Fruit fly (Drosophila melanogaster) whole organism, embryonic: Measurements from ENCODE around the gene lectin-21Ca.

Experiments used
- ATbp ChIP-seq: fragments of 200-800 bp; sonication (Bioruptor generic); optimal IDR thresholded peaks from 2 replicates; lab custom pipeline; 2017; ENCODE audit warnings: missing biosample characterization, mild to moderate bottlenecking, missing genetic modification characterization, missing genetic modification reagents
- CG12659 ChIP-seq: fragments of 200-800 bp; sonication (Bioruptor generic); optimal IDR thresholded peaks from 3 replicates; lab custom pipeline; 2017; ENCODE audit warnings: mild to moderate bottlenecking, missing biosample characterization, missing genetic modification reagents, missing genetic modification characterization
- CG13123 ChIP-seq: fragments of 200-800 bp; sonication (Bioruptor generic); optimal IDR thresholded peaks from 2 replicates; lab custom pipeline; 2016; ENCODE audit warnings: missing biosample characterization, missing genetic modification characterization
- CG17328 ChIP-seq: fragments of 200-800 bp; sonication (Bioruptor generic); IDR thresholded peaks from 2 replicates; pipeline ENCODE4 v1.3.6; 2022; ENCODE audit warnings: missing biosample characterization, missing genetic modification characterization
- CG18262 ChIP-seq: fragments of 200-800 bp; optimal IDR thresholded peaks from 3 replicates; lab custom pipeline; 2019; ENCODE audit warnings: missing biosample characterization, mild to moderate bottlenecking, missing genetic modification characterization, moderate library complexity
- CG32772 ChIP-seq: fragments of 200-800 bp; sonication (Bioruptor generic); IDR thresholded peaks from 2 replicates; pipeline ENCODE4 v1.3.6; 2022; ENCODE audit warnings: missing biosample characterization, missing genetic modification characterization
- CG4854 ChIP-seq: fragments of 200-800 bp; sonication (Bioruptor generic); optimal IDR thresholded peaks from 2 replicates; lab custom pipeline; 2016; ENCODE audit warnings: missing biosample characterization, missing genetic modification characterization, inconsistent platforms
- CG6654 ChIP-seq: fragments of 200-800 bp; sonication (Bioruptor generic); optimal IDR thresholded peaks from 2 replicates; lab custom pipeline; 2017; ENCODE audit warnings: missing biosample characterization, mild to moderate bottlenecking, missing genetic modification characterization
- CG8765 ChIP-seq: fragments of 200-800 bp; sonication (Bioruptor generic); IDR thresholded peaks from 2 replicates; pipeline ENCODE4 v1.3.6; 2022; ENCODE audit warnings: missing biosample characterization, missing genetic modification characterization
- CoRest ChIP-seq: fragments of 200-800 bp; sonication (Bioruptor generic); optimal IDR thresholded peaks from 3 replicates; lab custom pipeline; 2018; ENCODE audit warnings: missing biosample characterization, mild to moderate bottlenecking, missing genetic modification characterization, moderate library complexity
- Dll ChIP-seq: fragments of 200-800 bp; sonication (Bioruptor generic); IDR thresholded peaks from 4 replicates; pipeline ENCODE4 v1.3.6; 2022; ENCODE audit warnings: missing biosample characterization, missing genetic modification characterization; ENCODE audit not compliant: partially characterized antibody
- Dp ChIP-seq: fragments of 200-800 bp; sonication (Bioruptor generic); optimal IDR thresholded peaks from 2 replicates; lab custom pipeline; 2018; ENCODE audit warnings: missing biosample characterization, mild to moderate bottlenecking, missing genetic modification characterization, moderate library complexity
- Eip74EF ChIP-seq, 2 experiments: fragments of 200-800 bp in 1 of 2; fragments of >200 bp in 1 of 2; sonication (Bioruptor generic) in 1 of 2; optimal IDR thresholded peaks; 2 replicates each; lab custom pipeline; 2017 to 2019; ENCODE audit warnings: missing biosample characterization in 2 of 2, missing genetic modification characterization in 2 of 2, mild to moderate bottlenecking in 1 of 2, moderate library complexity in 1 of 2
- Ets65A ChIP-seq: fragments of 200-800 bp; sonication (Bioruptor generic); peaks from one replicate; lab custom pipeline; 2016; ENCODE audit warnings: missing biosample characterization, missing genetic modification characterization
- GATAe ChIP-seq: fragments of 200-800 bp; sonication (Bioruptor generic); conservative IDR thresholded peaks from 2 replicates; pipeline ENCODE4 v1.3.6; 2022; ENCODE audit warnings: missing biosample characterization, missing genetic modification characterization
- Gsc ChIP-seq: fragments of 200-800 bp; sonication (Bioruptor generic); IDR thresholded peaks from 2 replicates; pipeline ENCODE4 v1.3.6; 2022; ENCODE audit warnings: missing biosample characterization, missing genetic modification characterization
- H2.0 ChIP-seq: fragments of 200-800 bp; sonication (Bioruptor generic); IDR thresholded peaks from 2 replicates; pipeline ENCODE4 v1.3.6; 2022; ENCODE audit warnings: missing biosample characterization, missing genetic modification characterization
- Hr78 ChIP-seq, 2 experiments: fragments of 200-800 bp in 1 of 2; fragments of >200 bp in 1 of 2; sonication (Bioruptor generic) in 1 of 2; optimal IDR thresholded peaks; 2 replicates each; lab custom pipeline; 2017 to 2019; ENCODE audit warnings: missing biosample characterization in 2 of 2, missing genetic modification characterization in 2 of 2, mild to moderate bottlenecking in 1 of 2, moderate library complexity in 1 of 2
- MESR4 ChIP-seq: fragments of 200-800 bp; sonication (Bioruptor generic); optimal IDR thresholded peaks from 2 replicates; lab custom pipeline; 2018; ENCODE audit warnings: missing biosample characterization, mild to moderate bottlenecking, missing genetic modification characterization, moderate library complexity
- Myb ChIP-seq: fragments of 200-800 bp; sonication (Bioruptor generic); optimal IDR thresholded peaks from 2 replicates; lab custom pipeline; 2016; ENCODE audit warnings: missing biosample characterization, missing genetic modification characterization
- Opbp ChIP-seq: fragments of 200-800 bp; sonication (Bioruptor generic); IDR thresholded peaks from 3 replicates; pipeline ENCODE4 v1.3.6; 2022; ENCODE audit warnings: missing biosample characterization, missing genetic modification characterization; ENCODE audit not compliant: partially characterized antibody
- bcd ChIP-seq: fragments of 200-800 bp; sonication (Bioruptor generic); optimal IDR thresholded peaks from 2 replicates; lab custom pipeline; 2017; ENCODE audit warnings: missing biosample characterization, mild to moderate bottlenecking, missing genetic modification characterization
- bsh ChIP-seq, 2 experiments: fragments of 200-800 bp; sonication (Bioruptor generic); optimal IDR thresholded peaks; 2 replicates each; lab custom pipeline; 2017 to 2018; ENCODE audit warnings: mild to moderate bottlenecking in 2 of 2, missing biosample characterization in 2 of 2, missing genetic modification characterization in 2 of 2, moderate library complexity in 1 of 2
- croc ChIP-seq: fragments of 200-800 bp; sonication (Bioruptor generic); conservative IDR thresholded peaks from 3 replicates; pipeline ENCODE4 v1.3.6; 2022; ENCODE audit warnings: missing biosample characterization, missing genetic modification characterization
- gsb ChIP-seq: fragments of 200-800 bp; sonication (Bioruptor generic); IDR thresholded peaks from 2 replicates; pipeline ENCODE4 v1.3.6; 2022; ENCODE audit warnings: missing biosample characterization, missing genetic modification characterization
- insv ChIP-seq, 2 experiments: fragments of 200-800 bp; sonication (Bioruptor generic); optimal IDR thresholded peaks; 3 replicates each; lab custom pipeline; 2016 to 2018; ENCODE audit warnings: missing biosample characterization in 2 of 2, missing genetic modification characterization in 2 of 2
- inv ChIP-seq: fragments of 200-800 bp; sonication (Bioruptor generic); IDR thresholded peaks from 2 replicates; pipeline ENCODE4 v1.3.6; 2022; ENCODE audit warnings: missing biosample characterization, missing genetic modification characterization; ENCODE audit not compliant: partially characterized antibody
- jing ChIP-seq: fragments of 200-800 bp; sonication (Bioruptor generic); optimal IDR thresholded peaks from 2 replicates; lab custom pipeline; 2018; ENCODE audit warnings: missing biosample characterization, mild to moderate bottlenecking, missing genetic modification characterization
- nom ChIP-seq: fragments of 200-800 bp; sonication (Bioruptor generic); optimal IDR thresholded peaks from 2 replicates; lab custom pipeline; 2017; ENCODE audit warnings: missing biosample characterization, missing genetic modification characterization, mild to moderate bottlenecking, moderate library complexity, missing genetic modification reagents
- pho ChIP-seq: fragments of 200-800 bp; sonication (Bioruptor generic); optimal IDR thresholded peaks from 2 replicates; lab custom pipeline; 2016; ENCODE audit warnings: missing biosample characterization, missing genetic modification characterization
- sc ChIP-seq, 3 experiments: fragments of >200 bp in 2 of 3; fragments of 200-800 bp in 1 of 3; sonication (Bioruptor generic) in 1 of 3; optimal IDR thresholded peaks; 2 replicates in 2 of 3; 3 replicates in 1 of 3; lab custom pipeline; 2017; ENCODE audit warnings: mild to moderate bottlenecking in 1 of 3, missing biosample characterization in 1 of 3, missing genetic modification characterization in 1 of 3, missing genetic modification reagents in 1 of 3
- sens ChIP-seq: fragments of 200-800 bp; sonication (Bioruptor generic); peaks from one replicate; lab custom pipeline; 2016; ENCODE audit warnings: missing biosample characterization, missing genetic modification characterization
- sna ChIP-seq: fragments of 200-800 bp; sonication (Bioruptor generic); IDR thresholded peaks from 2 replicates; pipeline ENCODE4 v1.3.6; 2022; ENCODE audit warnings: missing biosample characterization, missing genetic modification characterization; ENCODE audit not compliant: partially characterized antibody
- tio ChIP-seq: fragments of 200-800 bp; sonication (Bioruptor generic); optimal IDR thresholded peaks from 2 replicates; lab custom pipeline; 2017; ENCODE audit warnings: missing biosample characterization, missing genetic modification characterization, inconsistent platforms
- trh ChIP-seq: fragments of 200-800 bp; sonication (Bioruptor generic); optimal IDR thresholded peaks from 2 replicates; lab custom pipeline; 2016; ENCODE audit warnings: missing biosample characterization, missing genetic modification characterization
- wek ChIP-seq: fragments of 200-800 bp; sonication (Bioruptor generic); optimal IDR thresholded peaks from 3 replicates; lab custom pipeline; 2018; ENCODE audit warnings: missing biosample characterization, mild to moderate bottlenecking, missing genetic modification characterization, moderate library complexity
- zfh2 ChIP-seq: fragments of 200-800 bp; sonication (Bioruptor generic); optimal IDR thresholded peaks from 2 replicates; lab custom pipeline; 2016; ENCODE audit warnings: missing biosample characterization, missing genetic modification characterization

Gene lectin-21Ca

dm6 chr2L:609497-609896, 14.9 kb upstream of the lectin-21Ca start:
- TF ChIP-seq trh (GFP tag; lab: Kevin White, UChicago) (no peak), bcd (no peak), Eip74EF (GFP tag; optimal IDR thresholded peaks at IDR 0.05; lab: Kevin White, UChicago) (no peak), sens (GFP tag; lab: Kevin White, UChicago) (peak; percentile 6), bsh (GFP tag; optimal IDR thresholded peaks at IDR 0.05; lab: Kevin White, UChicago) (peak in 1 of 2 experiments; percentile 57), Dp (GFP tag; lab: Kevin White, UChicago) (no peak), nom (GFP tag; lab: Kevin White, UChicago) (peak; percentile 28), Ets65A (peak; percentile 77), CG13123 (no peak), pho (GFP tag; lab: Kevin White, UChicago) (no peak)
- TF ChIP-seq, all 482 proteins: peak for 4

- TF ChIP-seq wek (GFP tag; lab: Kevin White, UChicago) (no peak), CG17328 (no peak), Hr78 (GFP tag; optimal IDR thresholded peaks at IDR 0.05; lab: Kevin White, UChicago) (no peak), tio (GFP tag; lab: Kevin White, UChicago) (no peak), CG4854 (GFP tag; lab: Kevin White, UChicago) (no peak)
Observed at dm6 chr2L:612778-613177, 11.6 kb upstream of the lectin-21Ca start.

dm6 chr2L:615023-615422, 9.4 kb upstream of the lectin-21Ca start:
- TF ChIP-seq Gsc (GFP tag; lab: Robert Waterston, UW) (no peak), MESR4 (GFP tag; lab: Kevin White, UChicago) (no peak), Dll (no peak), Myb (GFP tag; lab: Kevin White, UChicago) (no peak), sna (GFP tag; lab: Robert Waterston, UW) (no peak), CG6654 (GFP tag; lab: Kevin White, UChicago) (no peak), gsb (GFP tag; lab: Robert Waterston, UW) (no peak), CG32772 (GFP tag; lab: Robert Waterston, UW) (no peak), zfh2 (GFP tag; lab: Kevin White, UChicago) (no peak), croc (GFP tag; lab: Robert Waterston, UW) (no peak)

dm6 chr2L:619739-620138, 4.7 kb upstream of the lectin-21Ca start:
- 0 out of 2 replicates have a peak, but pooled peaks have one; percentile 8 for TF ChIP-seq Gsc (GFP tag; lab: Robert Waterston, UW)
- TF ChIP-seq ATbp, result no peak

dm6 chr2L:621101-621500, 3.3 kb upstream of the lectin-21Ca start, which contains the start of gene lectin-21Cb:
Gene lectin-21Cb, minus strand, starts transcription at chr2L:621201.
- TF ChIP-seq CG12659 (GFP tag; lab: Kevin White, UChicago) (no peak), sc (optimal IDR thresholded peaks at IDR 0.05; lab: Kevin White, UChicago) (no peak), sc (GFP tag; optimal IDR thresholded peaks at IDR 0.05; lab: Kevin White, UChicago) (no peak), Opbp (GFP tag; lab: Robert Waterston, UW) (no peak), insv (GFP tag; optimal IDR thresholded peaks at IDR 0.05; lab: Kevin White, UChicago) (no peak), jing (no peak), CoRest (tag; lab: Kevin White, UChicago) (no peak), CG8765 (no peak), inv (GFP tag; lab: Robert Waterston, UW) (no peak), H2.0 (GFP tag; lab: Robert Waterston, UW) (no peak), CG18262 (tag; lab: Kevin White, UChicago) (no peak), GATAe (GFP tag; lab: Robert Waterston, UW) (no peak)
